Worm (Caenorhabditis elegans): ENCODE data around the gene F08F1.9.
"Not testable (repeated sequence)": the region's sequence is repeated elsewhere in the genome, so short reads cannot be mapped to it uniquely, and the experiment has no call there.

The F08F1.9 gene

DNA sequence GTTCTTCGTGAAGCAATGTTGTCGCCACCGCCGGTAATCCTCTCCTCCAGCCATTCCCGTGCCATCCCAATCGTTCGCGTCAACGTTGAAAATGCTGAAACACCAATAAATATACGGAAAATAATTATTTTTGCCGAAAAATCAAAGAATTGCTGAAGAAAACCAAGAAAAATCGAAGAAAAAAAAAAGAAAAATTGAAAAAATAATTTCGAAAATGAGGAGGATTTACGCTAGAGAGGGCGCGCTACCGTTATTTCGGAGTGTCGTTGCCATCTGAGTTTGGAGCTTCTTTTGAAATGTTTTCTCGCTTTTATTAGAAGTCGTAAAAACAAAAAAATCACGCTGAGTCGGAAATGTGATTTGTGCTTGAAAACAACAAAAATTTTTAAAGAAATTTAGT, at the start of gene F08F1.9:
TSS of gene F08F1.9 (minus strand) at position 101 of the 400 bp plus-strand sequence.
- not testable (repeated sequence) for TF ChIP-seq ztf-23 (GFP tag; IDR thresholded peaks at IDR 0.05); flt-1 (GFP tag; IDR thresholded peaks at IDR 0.05); klf-2 (GFP tag; conservative IDR thresholded peaks at IDR 0.05)

DNA sequence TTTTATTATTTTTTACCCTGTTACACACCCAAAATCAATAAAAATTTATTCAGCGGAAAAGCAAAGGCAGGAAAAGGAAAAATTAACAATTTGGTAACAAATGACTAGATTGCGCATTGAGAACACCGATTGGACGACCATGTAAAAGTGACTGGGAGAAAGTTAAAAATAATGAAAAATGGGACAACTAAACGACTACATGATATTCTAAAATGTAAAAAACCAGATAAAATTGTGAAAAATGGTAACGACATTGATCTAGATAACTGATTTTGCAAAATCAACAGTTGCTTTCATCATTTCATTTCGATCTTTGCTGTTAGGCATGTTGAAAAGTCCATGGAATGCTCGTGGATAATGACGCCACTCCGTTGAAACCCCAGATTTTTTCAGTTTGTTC, 49.1 kb upstream of the F08F1.9 start:
- TF ChIP-seq med-1 (GFP tag; optimal IDR thresholded peaks at IDR 0.05; ENCODE audit: insufficient read depth) = no peak
- no peak for TF ChIP-seq ztf-23 (GFP tag; IDR thresholded peaks at IDR 0.05)
- TF ChIP-seq ref-1 (GFP tag; conservative IDR thresholded peaks at IDR 0.05) = no peak
- TF ChIP-seq flt-1 (GFP tag; IDR thresholded peaks at IDR 0.05) = no peak
- no peak for TF ChIP-seq T22C8.4 (GFP tag; IDR thresholded peaks at IDR 0.05)
- no peak for TF ChIP-seq cog-1 (tag; optimal IDR thresholded peaks at IDR 0.05)
- no peak for TF ChIP-seq tab-1 (GFP tag; IDR thresholded peaks at IDR 0.05)
- TF ChIP-seq klf-2 (GFP tag; conservative IDR thresholded peaks at IDR 0.05) = no peak
- no peak for TF ChIP-seq ztf-29 (GFP tag; IDR thresholded peaks at IDR 0.05)

DNA sequence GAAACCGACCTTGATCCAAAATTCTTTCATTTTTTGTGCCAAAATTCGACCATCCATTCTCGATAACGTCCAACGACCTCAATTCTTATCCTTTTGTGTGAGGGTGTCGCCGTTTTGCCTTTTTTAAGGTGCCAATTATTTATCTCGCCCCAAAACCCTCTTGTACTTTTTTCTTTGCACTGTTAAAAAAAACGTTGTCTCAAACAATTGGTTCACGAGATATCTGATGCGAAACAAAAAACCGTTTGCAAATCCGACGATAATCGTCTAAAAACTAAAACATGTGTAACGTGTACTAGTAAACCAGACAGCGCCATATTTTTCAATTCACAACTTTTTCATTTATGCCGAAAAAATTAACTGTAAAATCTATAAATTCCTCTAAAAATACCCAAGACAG, 46.7 kb upstream of the F08F1.9 start, which contains the start of gene F16F9.3:
TSS of gene F16F9.3 (plus strand) at position 301 of the 400 bp plus-strand sequence.
- no peak for TF ChIP-seq klf-2 (GFP tag; conservative IDR thresholded peaks at IDR 0.05)
- no peak for TF ChIP-seq ztf-23 (GFP tag; IDR thresholded peaks at IDR 0.05)
- no peak for TF ChIP-seq cog-1 (tag; optimal IDR thresholded peaks at IDR 0.05)
- no peak for TF ChIP-seq ref-1 (GFP tag; conservative IDR thresholded peaks at IDR 0.05)
- no peak for TF ChIP-seq tab-1 (GFP tag; IDR thresholded peaks at IDR 0.05)
- no peak for TF ChIP-seq med-1 (GFP tag; optimal IDR thresholded peaks at IDR 0.05; ENCODE audit: insufficient read depth)
- no peak for TF ChIP-seq T22C8.4 (GFP tag; IDR thresholded peaks at IDR 0.05)
- no peak for TF ChIP-seq flt-1 (GFP tag; IDR thresholded peaks at IDR 0.05)
- TF ChIP-seq ztf-29 (GFP tag; IDR thresholded peaks at IDR 0.05) = no peak

DNA sequence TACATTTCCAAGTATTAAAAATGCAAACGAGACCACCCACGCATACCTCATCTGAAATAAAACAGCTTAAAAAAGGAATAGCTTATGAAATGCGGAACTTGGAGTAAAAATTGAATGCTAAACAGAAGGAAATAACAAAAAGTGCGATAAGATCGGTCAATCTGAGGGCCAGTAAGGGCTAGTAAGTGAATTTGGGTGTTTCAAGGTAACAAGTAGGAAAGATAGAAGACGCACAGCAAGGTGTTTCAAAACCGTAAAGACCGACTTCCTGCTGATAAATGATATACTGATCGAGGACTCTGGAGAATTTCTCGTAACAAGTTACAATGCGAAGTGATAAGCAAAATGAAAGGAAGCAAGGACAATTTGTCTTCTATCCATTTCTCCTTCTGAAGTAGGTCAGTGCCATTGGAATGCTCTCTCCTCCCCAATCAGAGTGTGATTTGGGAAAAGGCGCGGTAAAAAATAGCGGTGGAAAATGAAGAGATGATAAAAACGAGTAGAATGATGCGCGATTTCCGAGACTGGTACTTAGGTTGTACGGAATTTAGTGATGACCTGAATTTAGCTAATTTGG, 45.0 kb upstream of the F08F1.9 start, which contains the start of gene dpy-6:
TSS of gene dpy-6 (minus strand) at position 51 of the 577 bp plus-strand sequence.
- TF ChIP-seq med-1 (GFP tag; optimal IDR thresholded peaks at IDR 0.05; ENCODE audit: insufficient read depth) (no peak), tab-1 (GFP tag; IDR thresholded peaks at IDR 0.05) (no peak), ztf-29 (GFP tag; IDR thresholded peaks at IDR 0.05) (no peak), ztf-23 (GFP tag; IDR thresholded peaks at IDR 0.05) (no peak), T22C8.4 (GFP tag; IDR thresholded peaks at IDR 0.05) (no peak), cog-1 (tag; optimal IDR thresholded peaks at IDR 0.05) (no peak)

DNA sequence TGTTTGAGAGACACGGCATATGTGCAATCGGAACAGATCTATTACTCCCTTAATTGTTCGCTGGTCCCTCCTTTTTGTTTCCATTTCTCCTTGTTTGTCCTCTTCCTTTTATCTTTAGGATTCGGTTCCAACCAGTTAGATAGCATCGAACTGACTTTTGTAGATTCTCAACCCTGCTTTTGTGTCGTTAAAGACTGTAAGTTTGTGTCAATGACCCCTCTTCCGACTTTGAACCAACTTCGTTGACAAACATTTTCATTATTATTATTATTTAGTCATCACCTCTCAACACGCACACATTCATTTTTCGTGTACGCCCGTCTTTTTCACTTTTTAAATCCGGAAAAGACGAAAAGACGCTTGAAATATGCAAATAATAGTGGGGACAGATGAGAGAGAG, 35.5 kb upstream of the F08F1.9 start, which contains the start of gene F16F9.1:
TSS of gene F16F9.1 (plus strand) at position 301 of the 400 bp plus-strand sequence.
- TF ChIP-seq ztf-23 (GFP tag; IDR thresholded peaks at IDR 0.05) (no peak), ztf-29 (GFP tag; IDR thresholded peaks at IDR 0.05) (no peak), med-1 (GFP tag; optimal IDR thresholded peaks at IDR 0.05; ENCODE audit: insufficient read depth) (no peak), klf-2 (GFP tag; conservative IDR thresholded peaks at IDR 0.05) (no peak), tab-1 (GFP tag; IDR thresholded peaks at IDR 0.05) (no peak), cog-1 (tag; optimal IDR thresholded peaks at IDR 0.05) (no peak), ref-1 (GFP tag; conservative IDR thresholded peaks at IDR 0.05) (no peak), flt-1 (GFP tag; IDR thresholded peaks at IDR 0.05) (no peak), T22C8.4 (GFP tag; IDR thresholded peaks at IDR 0.05) (no peak)

DNA sequence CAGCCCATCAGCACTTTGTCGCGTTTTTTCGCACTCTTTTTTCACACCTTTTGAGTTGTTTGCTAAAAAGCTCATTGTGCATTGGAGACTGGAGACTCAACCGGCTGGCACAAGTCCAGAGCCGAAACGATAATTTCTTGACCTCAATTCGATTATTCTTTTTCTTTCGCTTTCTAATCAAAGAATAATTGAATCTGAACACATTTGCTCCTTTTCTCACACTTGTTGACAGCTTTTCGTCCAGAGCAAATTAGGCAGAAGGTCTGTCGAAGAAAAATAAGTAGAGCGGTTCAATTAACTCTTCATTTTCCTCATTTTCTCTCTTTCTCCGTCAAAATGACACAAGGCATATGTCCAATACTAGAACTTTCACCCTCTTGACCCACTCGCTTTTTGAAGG, 34.3 kb upstream of the F08F1.9 start:
- no peak for TF ChIP-seq cog-1 (tag; optimal IDR thresholded peaks at IDR 0.05)
- no peak for TF ChIP-seq klf-2 (GFP tag; conservative IDR thresholded peaks at IDR 0.05)
- no peak for TF ChIP-seq ztf-29 (GFP tag; IDR thresholded peaks at IDR 0.05)
- no peak for TF ChIP-seq ref-1 (GFP tag; conservative IDR thresholded peaks at IDR 0.05)
- no peak for TF ChIP-seq ztf-23 (GFP tag; IDR thresholded peaks at IDR 0.05)
- no peak for TF ChIP-seq med-1 (GFP tag; optimal IDR thresholded peaks at IDR 0.05; ENCODE audit: insufficient read depth)
- TF ChIP-seq flt-1 (GFP tag; IDR thresholded peaks at IDR 0.05) = no peak
- TF ChIP-seq tab-1 (GFP tag; IDR thresholded peaks at IDR 0.05) = no peak
- no peak for TF ChIP-seq T22C8.4 (GFP tag; IDR thresholded peaks at IDR 0.05)

DNA sequence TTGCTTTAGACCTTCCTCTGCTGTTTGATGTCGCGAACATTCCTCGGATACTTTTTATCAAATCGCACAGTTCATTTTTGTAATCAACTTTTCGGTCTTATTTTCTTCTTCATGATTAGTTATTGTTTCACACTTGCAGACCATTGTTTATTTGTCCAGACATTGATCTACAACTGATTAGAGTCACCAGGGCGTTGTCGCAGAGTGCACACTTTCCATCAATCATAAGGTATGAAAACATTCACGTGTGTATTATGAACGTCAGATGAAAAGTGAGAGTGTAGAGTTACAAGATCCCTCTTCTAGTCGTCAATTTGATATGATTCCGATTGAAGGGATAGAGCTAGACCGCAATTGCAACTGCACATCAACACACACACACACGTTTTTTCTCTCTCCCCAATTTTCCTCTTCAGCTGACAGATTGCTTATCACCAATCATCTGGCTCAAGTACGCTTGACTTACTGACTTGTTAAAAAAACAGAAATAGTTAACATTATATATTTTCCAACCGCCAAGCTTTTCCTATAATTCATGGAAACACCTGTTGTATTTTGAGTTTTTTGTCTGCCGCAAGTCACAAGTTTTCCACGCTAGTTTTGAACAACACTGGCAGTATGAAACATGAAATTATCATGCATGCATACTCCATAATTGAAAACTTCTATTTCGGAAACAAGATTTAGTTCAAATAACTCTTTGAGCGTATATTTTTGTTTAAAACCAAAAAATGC, 29.5 kb upstream of the F08F1.9 start:
- TF ChIP-seq flt-1 (GFP tag; IDR thresholded peaks at IDR 0.05) (no peak), ztf-23 (GFP tag; IDR thresholded peaks at IDR 0.05) (no peak), cog-1 (tag; optimal IDR thresholded peaks at IDR 0.05) (no peak), med-1 (GFP tag; optimal IDR thresholded peaks at IDR 0.05; ENCODE audit: insufficient read depth) (no peak), T22C8.4 (GFP tag; IDR thresholded peaks at IDR 0.05) (no peak), ztf-29 (GFP tag; IDR thresholded peaks at IDR 0.05) (no peak), tab-1 (GFP tag; IDR thresholded peaks at IDR 0.05) (no peak), klf-2 (GFP tag; conservative IDR thresholded peaks at IDR 0.05) (no peak), ref-1 (GFP tag; conservative IDR thresholded peaks at IDR 0.05) (no peak)

DNA sequence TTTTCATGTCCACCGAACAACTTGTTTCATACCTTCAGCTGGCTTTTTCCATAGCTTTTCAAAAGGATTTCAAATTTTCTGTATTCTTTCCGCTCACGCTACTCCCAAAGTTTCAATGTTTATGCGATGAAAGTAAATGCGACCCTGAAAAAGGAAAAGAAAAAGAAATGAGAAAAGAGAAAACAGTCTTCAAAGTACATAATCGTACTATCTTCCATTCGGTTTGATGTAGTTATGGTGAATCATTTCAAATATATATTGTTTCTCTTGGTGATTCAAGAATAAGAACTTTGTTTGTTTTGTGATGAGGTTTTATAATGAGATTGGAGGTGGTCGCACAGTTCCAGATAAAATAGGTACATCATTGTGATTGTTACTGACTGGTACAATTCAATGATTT, 28.1 kb upstream of the F08F1.9 start:
- TF ChIP-seq ref-1 (GFP tag; conservative IDR thresholded peaks at IDR 0.05) (no peak), klf-2 (GFP tag; conservative IDR thresholded peaks at IDR 0.05) (no peak)

DNA sequence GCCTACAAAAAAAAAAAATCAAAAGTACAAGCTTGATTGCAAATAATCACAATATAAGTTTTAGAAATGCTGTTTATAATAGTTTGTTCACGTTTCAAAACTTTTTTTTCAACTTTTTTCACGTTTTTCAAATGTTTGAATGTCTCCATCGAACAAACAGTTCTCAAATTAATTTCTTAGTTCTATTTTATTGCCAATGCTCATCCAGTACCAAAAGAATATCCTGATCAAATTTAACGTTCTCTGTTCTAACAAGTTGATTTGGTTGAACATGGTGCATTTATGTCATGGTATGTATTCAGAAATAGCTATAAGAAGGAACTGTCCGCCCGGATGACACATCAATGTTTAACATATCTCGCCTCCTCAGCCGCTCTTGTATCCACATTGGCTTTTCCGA, 21.7 kb upstream of the F08F1.9 start, which contains the start of gene kin-9:
TSS of gene kin-9 (plus strand) at position 301 of the 400 bp plus-strand sequence.
- no peak for TF ChIP-seq tab-1 (GFP tag; IDR thresholded peaks at IDR 0.05)
- no peak for TF ChIP-seq ref-1 (GFP tag; conservative IDR thresholded peaks at IDR 0.05)
- TF ChIP-seq flt-1 (GFP tag; IDR thresholded peaks at IDR 0.05) = no peak
- no peak for TF ChIP-seq T22C8.4 (GFP tag; IDR thresholded peaks at IDR 0.05)
- no peak for TF ChIP-seq med-1 (GFP tag; optimal IDR thresholded peaks at IDR 0.05; ENCODE audit: insufficient read depth)
- TF ChIP-seq klf-2 (GFP tag; conservative IDR thresholded peaks at IDR 0.05) = no peak
- TF ChIP-seq ztf-23 (GFP tag; IDR thresholded peaks at IDR 0.05) = no peak
- no peak for TF ChIP-seq cog-1 (tag; optimal IDR thresholded peaks at IDR 0.05)
- TF ChIP-seq ztf-29 (GFP tag; IDR thresholded peaks at IDR 0.05) = no peak

All from whole organism, midembryonic.